Worm (Caenorhabditis elegans) whole organism, young adult: ENCODE measurements around the gene ints-7.

Experiments used
- B0019.2 ChIP-seq: fragments of 200-800 bp; sonication (Bioruptor generic); conservative IDR thresholded peaks from 2 replicates; pipeline ENCODE4 v1.3.6; 2022; ENCODE audit warnings: missing genetic modification reagents, missing genetic modification characterization, missing compliant biosample characterization
- B0336.3 ChIP-seq: fragments of 200-800 bp; sonication (Bioruptor generic); IDR thresholded peaks from 2 replicates; pipeline ENCODE4 v1.3.6; 2022; ENCODE audit warnings: missing genetic modification characterization, missing compliant biosample characterization
- F22D6.2 ChIP-seq: sonication (generic microtip); optimal IDR thresholded peaks from 2 replicates; lab custom pipeline; 2016; ENCODE audit warnings: mild to moderate bottlenecking, missing genetic modification characterization, missing compliant biosample characterization
- F23B12.7 ChIP-seq: sonication (generic microtip); optimal IDR thresholded peaks from 2 replicates; lab custom pipeline; 2017; ENCODE audit warnings: missing genetic modification characterization, mild to moderate bottlenecking, missing compliant biosample characterization, antibody characterized with exemption, moderate library complexity; ENCODE audit not compliant: insufficient read depth
- F37B4.10 ChIP-seq: fragments of 200-800 bp; sonication (Bioruptor generic); IDR thresholded peaks from 2 replicates; pipeline ENCODE4 v1.3.6; 2022; ENCODE audit warnings: missing genetic modification characterization, missing compliant biosample characterization
- F52B5.7 ChIP-seq: sonication (generic microtip); optimal IDR thresholded peaks from 2 replicates; lab custom pipeline; 2016; ENCODE audit warnings: mild to moderate bottlenecking, missing genetic modification characterization, missing compliant biosample characterization
- F55B11.4 ChIP-seq: sonication (generic microtip); optimal IDR thresholded peaks from 2 replicates; lab custom pipeline; 2016; ENCODE audit warnings: missing compliant biosample characterization, missing genetic modification characterization, borderline replicate concordance; ENCODE audit not compliant: insufficient read depth
- K12H6.12 ChIP-seq: fragments of 200-800 bp; sonication (Bioruptor generic); optimal IDR thresholded peaks from 2 replicates; lab custom pipeline; 2018; ENCODE audit warnings: mild to moderate bottlenecking, missing genetic modification characterization, missing compliant biosample characterization
- T26A5.8 ChIP-seq: sonication (generic microtip); optimal IDR thresholded peaks from 2 replicates; lab custom pipeline; 2016; ENCODE audit warnings: missing genetic modification characterization, missing compliant biosample characterization
- Y56A3A.18 ChIP-seq: fragments of 200-800 bp; sonication (Bioruptor generic); IDR thresholded peaks from 2 replicates; pipeline ENCODE4 v1.3.6; 2022; ENCODE audit warnings: missing genetic modification reagents, missing genetic modification characterization, missing compliant biosample characterization
- Y79H2A.3 ChIP-seq: fragments of 200-800 bp; sonication (Bioruptor generic); conservative IDR thresholded peaks from 2 replicates; pipeline ENCODE4 v1.3.6; 2022; ENCODE audit warnings: missing genetic modification reagents, missing genetic modification characterization, missing compliant biosample characterization
- ZK185.1 ChIP-seq: sonication (generic microtip); optimal IDR thresholded peaks from 2 replicates; lab custom pipeline; 2016; ENCODE audit warnings: mild to moderate bottlenecking, missing genetic modification characterization, missing compliant biosample characterization; ENCODE audit not compliant: poor library complexity, severe bottlenecking
- atf-7 ChIP-seq: sonication (generic microtip); optimal IDR thresholded peaks from 2 replicates; lab custom pipeline; 2017; ENCODE audit warnings: mild to moderate bottlenecking, missing genetic modification characterization, missing compliant biosample characterization
- attf-3 ChIP-seq: fragments of 200-800 bp; sonication (Bioruptor generic); conservative IDR thresholded peaks from 2 replicates; pipeline ENCODE4 v1.3.6; 2022; ENCODE audit warnings: missing genetic modification reagents, missing genetic modification characterization, missing compliant biosample characterization
- attf-6 ChIP-seq: fragments of 200-800 bp; sonication (Bioruptor generic); IDR thresholded peaks from 2 replicates; pipeline ENCODE4 v1.3.6; 2022; ENCODE audit warnings: missing genetic modification reagents, missing genetic modification characterization, missing compliant biosample characterization
- cebp-1 ChIP-seq, 2 experiments: fragments of 200-800 bp in 1 of 2; sonication (Bioruptor generic) in 1 of 2; sonication (generic microtip) in 1 of 2; IDR thresholded peaks in 1 of 2; optimal IDR thresholded peaks in 1 of 2; 2 replicates each; pipeline versions ENCODE4 v1.3.6 to Lab custom; 2017 to 2022; ENCODE audit warnings: missing compliant biosample characterization in 2 of 2, missing genetic modification characterization in 2 of 2, mild to moderate bottlenecking in 1 of 2, missing genetic modification reagents in 1 of 2, moderate library complexity in 1 of 2
- ceh-27 ChIP-seq: fragments of 200-800 bp; sonication (Bioruptor generic); optimal IDR thresholded peaks from 2 replicates; lab custom pipeline; 2018; ENCODE audit warnings: mild to moderate bottlenecking, missing genetic modification characterization, moderate library complexity, missing compliant biosample characterization
- ceh-91 ChIP-seq: fragments of 200-800 bp; sonication (Bioruptor generic); IDR thresholded peaks from 2 replicates; pipeline ENCODE4 v1.3.6; 2022; ENCODE audit warnings: missing genetic modification reagents, missing genetic modification characterization, missing compliant biosample characterization
- chd-7 ChIP-seq: sonication (generic microtip); optimal IDR thresholded peaks from 2 replicates; lab custom pipeline; 2016; ENCODE audit warnings: mild to moderate bottlenecking, missing genetic modification characterization, moderate library complexity, missing compliant biosample characterization
- dox-1 ChIP-seq: fragments of 200-800 bp; sonication (Bioruptor generic); IDR thresholded peaks from 2 replicates; pipeline ENCODE4 v1.3.6; 2022; ENCODE audit warnings: missing genetic modification reagents, missing genetic modification characterization, missing compliant biosample characterization
- gei-17 ChIP-seq: fragments of 200-800 bp; sonication (Bioruptor generic); optimal IDR thresholded peaks from 2 replicates; lab custom pipeline; 2018; ENCODE audit warnings: mild to moderate bottlenecking, missing genetic modification characterization, missing compliant biosample characterization
- hmg-1.2 ChIP-seq: fragments of 200-800 bp; sonication (Bioruptor generic); IDR thresholded peaks from 2 replicates; pipeline ENCODE4 v1.3.6; 2022; ENCODE audit warnings: missing genetic modification reagents, missing genetic modification characterization, missing compliant biosample characterization
- let-526 ChIP-seq: fragments of 200-800 bp; sonication (Bioruptor generic); IDR thresholded peaks from 2 replicates; pipeline ENCODE4 v1.3.6; 2022; ENCODE audit warnings: missing genetic modification reagents, missing genetic modification characterization, missing compliant biosample characterization
- lir-1 ChIP-seq: fragments of 200-800 bp; sonication (Bioruptor generic); conservative IDR thresholded peaks from 2 replicates; pipeline ENCODE4 v1.3.6; 2022; ENCODE audit warnings: missing genetic modification reagents, missing genetic modification characterization, missing compliant biosample characterization
- lsy-27 ChIP-seq: sonication (generic microtip); optimal IDR thresholded peaks from 2 replicates; lab custom pipeline; 2017; ENCODE audit warnings: missing genetic modification characterization, mild to moderate bottlenecking, missing compliant biosample characterization, antibody characterized with exemption, missing genotype, borderline replicate concordance; ENCODE audit not compliant: insufficient read depth
- madf-10 ChIP-seq: sonication (generic microtip); optimal IDR thresholded peaks from 2 replicates; lab custom pipeline; 2016; ENCODE audit warnings: mild to moderate bottlenecking, missing genetic modification characterization, missing compliant biosample characterization
- madf-6 ChIP-seq: fragments of 200-800 bp; sonication (Bioruptor generic); IDR thresholded peaks from 2 replicates; pipeline ENCODE4 v1.3.6; 2022; ENCODE audit warnings: missing genetic modification reagents, missing genetic modification characterization, missing compliant biosample characterization
- mcd-1 ChIP-seq: fragments of 200-800 bp; sonication (Bioruptor generic); IDR thresholded peaks from 2 replicates; pipeline ENCODE4 v1.3.6; 2022; ENCODE audit warnings: missing genetic modification reagents, missing genetic modification characterization, missing compliant biosample characterization
- mes-4 ChIP-seq: sonication (generic microtip); optimal IDR thresholded peaks from 2 replicates; lab custom pipeline; 2016; ENCODE audit warnings: missing genotype, missing genetic modification characterization, missing compliant biosample characterization
- mxl-1 ChIP-seq: sonication (generic microtip); optimal IDR thresholded peaks from 2 replicates; lab custom pipeline; 2016; ENCODE audit warnings: missing genetic modification characterization, missing compliant biosample characterization
- nhr-27 ChIP-seq: fragments of 200-800 bp; sonication (Bioruptor generic); optimal IDR thresholded peaks from 2 replicates; lab custom pipeline; 2018; ENCODE audit warnings: mild to moderate bottlenecking, missing genetic modification characterization, moderate library complexity, missing compliant biosample characterization
- nhr-80 ChIP-seq: sonication (generic microtip); optimal IDR thresholded peaks from 2 replicates; lab custom pipeline; 2016; ENCODE audit warnings: missing genetic modification characterization, missing compliant biosample characterization
- pbrm-1 ChIP-seq: fragments of 200-800 bp; sonication (Bioruptor generic); IDR thresholded peaks from 2 replicates; pipeline ENCODE4 v1.3.6; 2022; ENCODE audit warnings: missing genetic modification reagents, missing genetic modification characterization, missing compliant biosample characterization
- rec-8 ChIP-seq, 2 experiments: sonication (generic microtip); optimal IDR thresholded peaks; 2 replicates each; lab custom pipeline; 2016; ENCODE audit warnings: mild to moderate bottlenecking in 2 of 2, missing genetic modification characterization in 2 of 2, missing genetic modification reagents in 2 of 2, missing genotype in 2 of 2, missing biosample characterization in 1 of 2, missing compliant biosample characterization in 1 of 2, moderate library complexity in 1 of 2
- repo-1 ChIP-seq: sonication (generic microtip); optimal IDR thresholded peaks from 2 replicates; lab custom pipeline; 2017; ENCODE audit warnings: mild to moderate bottlenecking, missing genetic modification characterization, missing compliant biosample characterization
- snpc-1.1 ChIP-seq: sonication (generic microtip); optimal IDR thresholded peaks from 2 replicates; lab custom pipeline; 2017; ENCODE audit warnings: missing genetic modification characterization, mild to moderate bottlenecking, missing compliant biosample characterization, antibody characterized with exemption, moderate library complexity, missing genotype, missing genetic modification reagents; ENCODE audit not compliant: insufficient read depth
- snpc-3.4 ChIP-seq: sonication (generic microtip); optimal IDR thresholded peaks from 2 replicates; lab custom pipeline; 2017; ENCODE audit warnings: missing genetic modification characterization, mild to moderate bottlenecking, missing compliant biosample characterization, antibody characterized with exemption, moderate library complexity, missing genotype, missing genetic modification reagents
- somi-1 ChIP-seq: fragments of 200-800 bp; sonication (Bioruptor generic); optimal IDR thresholded peaks from 2 replicates; lab custom pipeline; 2018; ENCODE audit warnings: mild to moderate bottlenecking, missing genetic modification characterization, missing compliant biosample characterization
- tbp1 ChIP-seq: fragments of 200-800 bp; sonication (Bioruptor generic); optimal IDR thresholded peaks from 2 replicates; lab custom pipeline; 2018; ENCODE audit warnings: mild to moderate bottlenecking, missing genetic modification characterization, missing compliant biosample characterization
- unc-62 ChIP-seq: fragments of 150-350 bp; optimal IDR thresholded peaks from 2 replicates; lab custom pipeline; 2014; ENCODE audit warnings: missing biosample characterization, missing genetic modification reagents, missing genetic modification characterization
- xnd-1 ChIP-seq: sonication (generic microtip); optimal IDR thresholded peaks from 2 replicates; lab custom pipeline; 2016; ENCODE audit warnings: missing genotype, missing genetic modification reagents, missing genetic modification characterization, missing compliant biosample characterization
- zfh-2 ChIP-seq: fragments of 200-800 bp; sonication (Bioruptor generic); conservative IDR thresholded peaks from 2 replicates; pipeline ENCODE4 v1.3.6; 2022; ENCODE audit warnings: missing genetic modification reagents, missing genetic modification characterization, missing compliant biosample characterization
- ztf-18 ChIP-seq: sonication (generic microtip); optimal IDR thresholded peaks from 2 replicates; lab custom pipeline; 2016; ENCODE audit warnings: missing genotype, mild to moderate bottlenecking, missing genetic modification characterization, missing compliant biosample characterization
- ztf-22 ChIP-seq: fragments of 200-800 bp; sonication (Bioruptor generic); optimal IDR thresholded peaks from 2 replicates; lab custom pipeline; 2018; ENCODE audit warnings: mild to moderate bottlenecking, missing genetic modification characterization, moderate library complexity, missing compliant biosample characterization
- ztf-26 ChIP-seq: sonication (generic microtip); optimal IDR thresholded peaks from 2 replicates; lab custom pipeline; 2017; ENCODE audit warnings: missing genetic modification characterization, missing compliant biosample characterization
- ztf-6 ChIP-seq: fragments of 200-800 bp; sonication (Bioruptor generic); IDR thresholded peaks from 2 replicates; pipeline ENCODE4 v1.3.6; 2022; ENCODE audit warnings: missing genetic modification reagents, missing genetic modification characterization, missing compliant biosample characterization

ints-7 gene

ce11 chrII:11634057-11634676 is 51.5 kb downstream of the ints-7 start (continued):
- TF ChIP-seq let-526 (GFP tag; lab: Robert Waterston, UW) (peak; percentile 23; the same call in 1 of the 2 replicates), mxl-1 (tag; lab: Kevin White, UChicago) (no peak), ztf-6 (no peak), snpc-3.4 (tag; lab: Kevin White, UChicago) (peak; percentile 7), dox-1 (GFP tag; lab: Robert Waterston, UW) (peak; percentile 91), ceh-27 (GFP tag; lab: Kevin White, UChicago) (peak; percentile 85), unc-62 (peak; percentile 38), F23B12.7 (tag; lab: Kevin White, UChicago) (no peak), attf-6 (no peak), mes-4 (tag; lab: Kevin White, UChicago) (no peak), ztf-26 (peak; percentile 89), F55B11.4 (tag; lab: Kevin White, UChicago) (no peak), K12H6.12 (tag; lab: Kevin White, UChicago) (peak; percentile 93), ztf-22 (GFP tag; lab: Kevin White, UChicago) (peak; percentile 67), B0019.2 (GFP tag; lab: Robert Waterston, UW) (no peak), zfh-2 (GFP tag; lab: Robert Waterston, UW) (peak; percentile 98), snpc-1.1 (tag; lab: Kevin White, UChicago) (peak; percentile 7), repo-1 (peak; percentile 67), ceh-91 (GFP tag; lab: Robert Waterston, UW) (0 out of 2 replicates have a peak, but pooled peaks have one; percentile 36), nhr-27 (tag; lab: Kevin White, UChicago) (no peak), attf-3 (GFP tag; lab: Robert Waterston, UW) (0 out of 2 replicates have a peak, but pooled peaks have one; percentile 41), hmg-1.2 (peak; percentile 95), T26A5.8 (tag; lab: Kevin White, UChicago) (no peak), madf-6 (GFP tag; lab: Robert Waterston, UW) (peak; percentile 32; the same call in 1 of the 2 replicates), Y79H2A.3 (GFP tag; lab: Robert Waterston, UW) (no peak), nhr-80 (tag; lab: Kevin White, UChicago) (peak; percentile 85), lir-1 (GFP tag; lab: Robert Waterston, UW) (peak; percentile 76), somi-1 (GFP tag; lab: Kevin White, UChicago) (peak; percentile 69), ztf-18 (tag; lab: Kevin White, UChicago) (peak; percentile 50), madf-10 (tag; lab: Kevin White, UChicago) (peak; percentile 94), cebp-1 (GFP tag; IDR thresholded peaks at IDR 0.05; lab: Robert Waterston, UW) (peak; percentile 78), cebp-1 (tag; optimal IDR thresholded peaks at IDR 0.05; lab: Kevin White, UChicago) (peak; percentile 93), tbp1 (peak; percentile 62), Y56A3A.18 (GFP tag; lab: Robert Waterston, UW) (no peak), chd-7 (tag; lab: Kevin White, UChicago) (peak; percentile 94), gei-17 (GFP tag; lab: Kevin White, UChicago) (peak; percentile 70), lsy-27 (tag; lab: Kevin White, UChicago) (no peak), rec-8 (tag; optimal IDR thresholded peaks at IDR 0.05; lab: Kevin White, UChicago) (no peak), xnd-1 (tag; lab: Kevin White, UChicago) (no peak), B0336.3 (GFP tag; lab: Robert Waterston, UW) (peak; percentile 75; the same call in 1 of the 2 replicates), F37B4.10 (GFP tag; lab: Robert Waterston, UW) (no peak), ZK185.1 (peak; percentile 60), F52B5.7 (tag; lab: Kevin White, UChicago) (peak; percentile 23), F22D6.2 (tag; lab: Kevin White, UChicago) (peak; percentile 31), atf-7 (tag; lab: Kevin White, UChicago) (peak; percentile 52), mcd-1 (peak; percentile 66), pbrm-1 (GFP tag; lab: Robert Waterston, UW) (peak; percentile 79; the same call in 1 of the 2 replicates)
